Fruit fly (Drosophila melanogaster) whole organism, adult: Measurements from ENCODE around the gene CG9471.

Source experiments
- CG11617 ChIP-seq: fragments of 200-800 bp; sonication (Bioruptor generic); optimal IDR thresholded peaks from 2 replicates; lab custom pipeline; 2017; ENCODE audit warnings: mild to moderate bottlenecking, missing biosample characterization, missing genetic modification reagents, missing genetic modification characterization
- cnc ChIP-seq, 2 experiments: fragments of >200 bp; optimal IDR thresholded peaks; 2 replicates each; lab custom pipeline; 2017

- no peak for TF ChIP-seq cnc (optimal IDR thresholded peaks at IDR 0.05; lab: Kevin White, UChicago)
- TF ChIP-seq CG11617: no peak
Measured at dm6 chr3R:9784341-9785062, 13.2 kb upstream of the CG9471 start, which contains the start of the genes MtnA and CG8500.
